Worm (Caenorhabditis elegans): ENCODE data around the gene rpc-25.

rpc-25 gene

DNA sequence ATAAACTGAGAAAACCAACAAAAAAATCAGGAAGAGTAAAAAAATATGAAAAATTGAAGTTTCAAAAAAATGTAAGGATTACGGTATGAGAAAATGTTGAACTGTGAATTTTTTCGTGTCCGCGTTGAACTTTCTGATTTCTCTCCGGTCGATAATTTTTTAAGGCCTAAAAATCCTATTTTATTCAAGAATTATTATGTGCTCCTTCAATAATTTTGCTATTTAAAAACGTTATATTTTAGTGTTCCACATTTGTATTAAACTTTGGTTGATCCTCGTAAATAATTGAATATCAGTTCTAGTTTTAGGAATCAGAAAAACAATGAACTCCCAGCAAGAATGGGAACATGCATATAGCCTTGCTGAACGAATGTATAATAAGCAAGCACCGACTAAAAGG is 6.2 kb upstream of the rpc-25 start, which contains the start of gene hpo-40:
TSS of gene hpo-40 (plus strand) at position 301 of the 400 bp plus-strand sequence.
- TF ChIP-seq gei-8 (GFP tag; optimal IDR thresholded peaks at IDR 0.05), result no peak
- no peak for TF ChIP-seq ZK546.5 (tag; optimal IDR thresholded peaks at IDR 0.05)
- TF ChIP-seq nhr-77 (tag; optimal IDR thresholded peaks at IDR 0.05), result no peak
- no peak for TF ChIP-seq skn-1 (tag; optimal IDR thresholded peaks at IDR 0.05)
- TF ChIP-seq mdl-1 (tag; optimal IDR thresholded peaks at IDR 0.05), result no peak
- no peak for TF ChIP-seq saeg-2 (GFP tag; IDR thresholded peaks at IDR 0.05)
- TF ChIP-seq set-16 (GFP tag; IDR thresholded peaks at IDR 0.05), result no peak

DNA sequence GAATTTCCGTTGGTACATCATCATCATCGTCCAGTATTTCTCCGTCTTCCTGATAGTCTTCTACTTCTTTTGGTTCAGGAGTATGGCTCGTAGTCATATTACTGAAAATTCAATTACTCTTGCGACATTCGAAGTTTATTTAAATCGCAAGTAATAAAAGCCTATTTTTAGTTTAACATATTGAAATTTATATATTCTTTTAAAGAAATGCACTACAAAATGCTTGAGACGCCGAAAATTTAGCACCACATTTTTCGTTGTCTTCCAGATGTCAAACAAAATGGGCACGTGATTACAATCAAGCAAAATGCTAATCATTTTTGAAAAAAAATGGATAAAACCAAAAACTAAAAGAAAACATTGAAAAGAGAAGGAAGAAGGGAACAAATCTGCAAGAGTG is 5.6 kb upstream of the rpc-25 start, which contains the start of gene zhit-3:
TSS of gene zhit-3 (minus strand) at position 101 of the 400 bp plus-strand sequence.
- no peak for TF ChIP-seq dmd-6 (GFP tag; IDR thresholded peaks at IDR 0.05)
- no peak for TF ChIP-seq lir-3 (tag; optimal IDR thresholded peaks at IDR 0.05)
- TF ChIP-seq ztf-7 (tag; optimal IDR thresholded peaks at IDR 0.05), result no peak
- TF ChIP-seq spr-3 (GFP tag; optimal IDR thresholded peaks at IDR 0.05), result no peak
- TF ChIP-seq sdz-12 (GFP tag; optimal IDR thresholded peaks at IDR 0.05), result no peak
- TF ChIP-seq unc-39 (tag; optimal IDR thresholded peaks at IDR 0.05), result no peak
- no peak for TF ChIP-seq gei-8 (GFP tag; optimal IDR thresholded peaks at IDR 0.05)
- TF ChIP-seq pqm-1 (tag; optimal IDR thresholded peaks at IDR 0.05), result no peak
- TF ChIP-seq ceh-28 (tag; optimal IDR thresholded peaks at IDR 0.05), result no peak
- no peak for TF ChIP-seq F37D6.2 (tag; optimal IDR thresholded peaks at IDR 0.05)
- TF ChIP-seq nhr-42 (GFP tag; IDR thresholded peaks at IDR 0.05), result no peak
- TF ChIP-seq lsy-2 (tag; optimal IDR thresholded peaks at IDR 0.05), result no peak

DNA sequence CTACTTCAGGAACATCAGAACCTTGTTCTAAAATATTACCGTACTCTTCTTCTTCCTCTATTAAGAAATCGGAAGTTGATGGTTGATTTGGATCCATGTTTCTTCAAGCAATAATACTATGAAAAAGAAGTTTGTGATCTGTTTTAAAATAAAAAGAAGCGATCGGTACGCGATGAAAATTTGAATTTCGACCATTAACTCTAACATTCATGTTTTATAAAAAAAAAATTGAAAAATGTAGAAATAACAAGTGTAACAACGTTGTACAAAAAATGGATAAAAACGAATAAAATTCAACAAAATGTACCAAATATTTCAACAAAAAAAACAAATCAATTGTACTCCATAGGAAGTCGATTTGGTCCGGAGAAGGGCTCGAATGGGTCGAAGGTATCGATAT is 3.8 kb upstream of the rpc-25 start, which contains the start of gene tftc-3:
TSS of gene tftc-3 (minus strand) at position 101 of the 400 bp plus-strand sequence.
- TF ChIP-seq duxl-1 (tag; optimal IDR thresholded peaks at IDR 0.05; ENCODE audit: poor library complexity), result peak; percentile 35
- TF ChIP-seq nhr-77 (tag; optimal IDR thresholded peaks at IDR 0.05), result no peak

DNA sequence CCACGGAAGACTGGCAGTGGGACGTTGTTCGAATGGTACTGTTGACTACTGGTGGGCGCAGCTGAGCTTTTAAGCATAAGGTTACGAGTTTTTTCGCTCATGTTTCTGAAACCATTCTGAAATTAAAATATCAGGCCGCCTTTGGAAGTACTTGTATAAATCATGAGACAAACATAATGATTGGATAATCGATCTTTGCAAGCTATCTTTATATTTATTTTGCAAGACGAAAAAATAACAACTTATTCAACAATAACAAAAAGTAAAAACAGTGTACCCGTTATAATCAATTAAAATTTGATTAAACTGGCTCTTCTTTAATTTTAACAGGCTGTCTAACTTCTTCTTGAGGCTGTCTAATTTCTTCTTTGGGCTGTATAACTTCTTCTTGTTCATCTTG is 919 bp downstream of the rpc-25 start, which contains the start of gene ZK856.16:
TSS of gene ZK856.16 (minus strand) at position 101 of the 400 bp plus-strand sequence.
- TF ChIP-seq zip-11 (GFP tag; IDR thresholded peaks at IDR 0.05) (no peak), nhr-11 (tag; optimal IDR thresholded peaks at IDR 0.05) (no peak), lsy-2 (tag; optimal IDR thresholded peaks at IDR 0.05) (no peak), unc-39 (tag; optimal IDR thresholded peaks at IDR 0.05) (no peak), ceh-62 (tag; optimal IDR thresholded peaks at IDR 0.05) (no peak), fos-1 (tag; optimal IDR thresholded peaks at IDR 0.05) (no peak), lin-29 (GFP tag; IDR thresholded peaks at IDR 0.05) (no peak), ceh-20 (GFP tag; IDR thresholded peaks at IDR 0.05) (no peak), spr-1 (tag; optimal IDR thresholded peaks at IDR 0.05) (no peak), F44E2.7 (GFP tag; IDR thresholded peaks at IDR 0.05) (no peak), dmd-9 (GFP tag; IDR thresholded peaks at IDR 0.05) (no peak), hmg-1.1 (GFP tag; IDR thresholded peaks at IDR 0.05) (no peak), mes-2 (tag; optimal IDR thresholded peaks at IDR 0.05; ENCODE audit: poor library complexity, severe bottlenecking) (no peak), nhr-111 (GFP tag; optimal IDR thresholded peaks at IDR 0.05) (no peak)

DNA sequence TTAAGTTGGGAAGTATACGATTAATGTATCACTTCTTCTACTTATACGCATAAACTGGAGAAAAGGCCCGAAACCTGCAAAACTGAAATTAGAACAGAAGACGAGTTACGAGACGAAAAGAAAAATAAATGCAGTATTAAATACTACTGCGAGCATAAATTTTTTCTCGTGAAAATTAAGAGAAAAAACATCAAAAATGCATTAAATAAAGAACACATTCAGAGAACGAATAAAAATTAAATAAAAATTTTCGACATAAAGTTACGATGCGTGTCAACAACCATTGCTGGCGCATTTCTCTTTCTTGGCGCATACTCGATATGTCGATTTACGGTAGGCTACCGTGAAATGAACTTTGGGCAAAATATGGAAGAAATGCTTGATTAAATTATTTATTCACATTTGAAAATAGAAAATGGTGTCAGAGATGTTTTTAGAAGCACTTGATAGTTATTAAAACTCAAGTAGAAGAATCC is 1.5 kb downstream of the rpc-25 start, which contains the start of the genes ZK856.19 and ZK856.11:
TSS of gene ZK856.19 (minus strand) at position 51 of the 476 bp plus-strand sequence.
TSS of gene ZK856.11 (minus strand) at position 76 of the 476 bp plus-strand sequence.
- TF ChIP-seq Y75B8A.6 (GFP tag; IDR thresholded peaks at IDR 0.05), result no peak
- 0 out of 2 replicates have a peak, but pooled peaks have one; percentile 23 for TF ChIP-seq hmg-1.1 (GFP tag; IDR thresholded peaks at IDR 0.05)
- TF ChIP-seq T20F7.1 (GFP tag; optimal IDR thresholded peaks at IDR 0.05), result peak; percentile 42
- no peak for TF ChIP-seq ceh-32 (tag; optimal IDR thresholded peaks at IDR 0.05; ENCODE audit: poor library complexity)
- TF ChIP-seq php-3 (GFP tag; IDR thresholded peaks at IDR 0.05), result no peak
- peak; percentile 40 for TF ChIP-seq nhr-48 (tag; optimal IDR thresholded peaks at IDR 0.05)
- TF ChIP-seq dmd-6 (GFP tag; IDR thresholded peaks at IDR 0.05), result peak; percentile 42; the same call in 1 of the 2 replicates
- TF ChIP-seq madf-9 (GFP tag; conservative IDR thresholded peaks at IDR 0.05), result no peak
- TF ChIP-seq dmd-9 (GFP tag; IDR thresholded peaks at IDR 0.05), result no peak
- no peak for TF ChIP-seq fkh-10 (GFP tag; optimal IDR thresholded peaks at IDR 0.05)
- TF ChIP-seq ztf-7 (tag; optimal IDR thresholded peaks at IDR 0.05), result no peak
- TF ChIP-seq mxl-2 (GFP tag; conservative IDR thresholded peaks at IDR 0.05), result no peak
- no peak for TF ChIP-seq F49E8.2 (tag; optimal IDR thresholded peaks at IDR 0.05; ENCODE audit: borderline replicate concordance)
- TF ChIP-seq lin-38 (GFP tag; IDR thresholded peaks at IDR 0.05), result peak; percentile 70
- no peak for TF ChIP-seq zip-2 (tag; optimal IDR thresholded peaks at IDR 0.05)
- TF ChIP-seq ZK546.5 (tag; optimal IDR thresholded peaks at IDR 0.05), result no peak
- no peak for TF ChIP-seq vab-7 (GFP tag; IDR thresholded peaks at IDR 0.05)
- peak; percentile 64 for TF ChIP-seq nhr-102 (tag; optimal IDR thresholded peaks at IDR 0.05)
- no peak for TF ChIP-seq spr-3 (GFP tag; optimal IDR thresholded peaks at IDR 0.05)
